Fruit fly (Drosophila melanogaster) whole organism, pupa: ENCODE results near the gene Nrx-IV.

Experiments used
- CG10348 ChIP-seq: fragments of 200-800 bp; sonication (Bioruptor generic); IDR thresholded peaks from 2 replicates; pipeline ENCODE4 v1.3.6; 2022; ENCODE audit warnings: missing biosample characterization, missing genetic modification characterization
- CG12605 ChIP-seq: fragments of 200-800 bp; sonication (Bioruptor generic); IDR thresholded peaks from 2 replicates; pipeline ENCODE4 v1.3.6; 2022; ENCODE audit warnings: missing biosample characterization, missing genetic modification characterization
- CG13204 ChIP-seq: fragments of 200-800 bp; sonication (Bioruptor generic); optimal IDR thresholded peaks from 2 replicates; lab custom pipeline; 2018; ENCODE audit warnings: missing biosample characterization, mild to moderate bottlenecking, missing genetic modification characterization, moderate library complexity
- CG15710 ChIP-seq: fragments of 200-800 bp; sonication (Bioruptor generic); optimal IDR thresholded peaks from 2 replicates; lab custom pipeline; 2018; ENCODE audit warnings: missing biosample characterization, mild to moderate bottlenecking, missing genetic modification characterization, moderate library complexity
- CG32121 ChIP-seq: fragments of 200-800 bp; sonication (Bioruptor generic); IDR thresholded peaks from 2 replicates; pipeline ENCODE4 v1.3.6; 2022; ENCODE audit warnings: missing biosample characterization, missing genetic modification characterization
- CG4496 ChIP-seq: fragments of 200-800 bp; sonication (Bioruptor generic); IDR thresholded peaks from 3 replicates; pipeline ENCODE4 v1.3.6; 2022; ENCODE audit warnings: missing biosample characterization, missing genetic modification characterization
- EcR ChIP-seq: fragments of 200-800 bp; sonication (Bioruptor generic); optimal IDR thresholded peaks from 3 replicates; lab custom pipeline; 2019; ENCODE audit warnings: missing biosample characterization, missing genetic modification characterization, mild to moderate bottlenecking, moderate library complexity, missing genetic modification reagents
- Ets98B ChIP-seq: fragments of 200-800 bp; sonication (Bioruptor generic); IDR thresholded peaks from 2 replicates; pipeline ENCODE4 v1.3.6; 2022; ENCODE audit warnings: missing biosample characterization, missing genetic modification characterization
- Snoo ChIP-seq: fragments of 200-800 bp; sonication (Bioruptor generic); optimal IDR thresholded peaks from 3 replicates; lab custom pipeline; 2017; ENCODE audit warnings: missing biosample characterization, mild to moderate bottlenecking, missing genetic modification characterization, inconsistent platforms
- fd96Ca ChIP-seq: fragments of 200-800 bp; sonication (Bioruptor generic); IDR thresholded peaks from 3 replicates; pipeline ENCODE4 v1.3.6; 2022; ENCODE audit warnings: missing biosample characterization, missing genetic modification characterization
- rn ChIP-seq: fragments of 200-800 bp; sonication (Bioruptor generic); IDR thresholded peaks from 2 replicates; pipeline ENCODE4 v1.3.6; 2022; ENCODE audit warnings: missing biosample characterization, missing genetic modification characterization

- peak; percentile 41; the same call in 1 of the 2 replicates for TF ChIP-seq Ets98B (GFP tag; lab: Robert Waterston, UW)
- TF ChIP-seq CG10348 (GFP tag; lab: Robert Waterston, UW): no peak
- no peak for TF ChIP-seq CG32121 (GFP tag; lab: Robert Waterston, UW)
- 0 out of 3 replicates have a peak, but pooled peaks have one; percentile 6 for TF ChIP-seq fd96Ca (GFP tag; lab: Robert Waterston, UW)
- no peak for TF ChIP-seq EcR
- TF ChIP-seq CG13204: no peak
- TF ChIP-seq rn (GFP tag; lab: Robert Waterston, UW): no peak
- 0 out of 2 replicates have a peak, but pooled peaks have one; percentile 44 for TF ChIP-seq CG12605 (GFP tag; lab: Robert Waterston, UW)
- TF ChIP-seq CG4496 (GFP tag; lab: Robert Waterston, UW): no peak
- peak; percentile 35 for TF ChIP-seq Snoo (tag; lab: Kevin White, UChicago)
- TF ChIP-seq CG15710 (tag; lab: Kevin White, UChicago): peak; percentile 78
Measured at dm6 chr3L:12101924-12102383, 44.4 kb upstream of the Nrx-IV start.
